Fruit fly (Drosophila melanogaster) whole organism: ENCODE data around the gene kin17.

ENCODE experiments used
- pan ChIP-seq: fragments of >200 bp; optimal IDR thresholded peaks from 2 replicates; lab custom pipeline; 2017
- psq ChIP-seq: fragments of >200 bp; optimal IDR thresholded peaks from 2 replicates; lab custom pipeline; 2017

DNA sequence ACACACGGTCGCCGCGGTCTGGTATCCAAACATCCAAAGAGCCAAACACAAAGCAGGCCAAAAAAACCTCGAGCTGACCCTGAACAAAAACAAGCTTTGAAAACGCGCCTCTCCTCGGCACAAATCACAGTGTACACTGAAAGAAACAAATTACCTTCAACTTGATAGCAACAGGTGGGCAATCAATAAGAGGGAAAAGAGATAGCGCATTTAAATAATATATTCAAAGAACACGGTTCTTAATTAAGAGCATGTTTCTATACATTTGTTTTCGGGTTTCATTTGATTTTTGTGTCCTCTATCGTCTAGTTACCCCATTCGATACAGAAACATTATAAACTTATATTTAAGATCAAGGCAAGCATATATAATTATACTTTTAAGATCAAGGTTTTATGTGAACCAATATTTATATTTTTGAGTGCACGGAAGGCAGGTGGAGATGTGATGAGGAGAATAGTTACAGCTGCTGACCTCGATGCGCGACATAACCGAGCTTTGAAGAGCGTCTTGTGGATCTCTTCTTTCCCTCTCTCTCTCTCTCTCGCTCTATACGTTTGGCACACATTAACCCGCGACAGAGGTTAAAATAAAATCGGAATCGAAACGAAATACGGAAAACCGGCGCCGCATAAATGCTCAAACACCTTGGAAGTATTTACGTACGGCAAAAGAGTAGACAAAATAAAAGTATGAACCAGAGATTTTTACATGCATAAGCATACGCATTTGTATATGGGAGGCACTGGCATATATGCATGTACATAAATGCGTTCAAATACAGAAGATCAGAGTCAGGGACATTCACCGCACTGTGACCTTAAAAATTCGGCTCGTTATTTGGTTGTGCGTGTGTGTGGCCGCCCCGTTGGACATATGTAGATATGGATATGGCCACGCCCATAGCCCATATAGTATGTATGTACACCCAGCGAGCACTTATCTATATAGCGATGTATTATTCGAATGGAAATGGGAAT lies 41.9 kb downstream of the kin17 start:
- TF ChIP-seq pan (lab: Kevin White, UChicago) (no peak), psq (lab: Kevin White, UChicago) (no peak)
